Worm (Caenorhabditis elegans): ENCODE results near the gene glb-1.

- TF ChIP-seq him-1 (tag; optimal IDR thresholded peaks at IDR 0.05), result no peak
- no peak for TF ChIP-seq dao-5 (tag; optimal IDR thresholded peaks at IDR 0.05)
- TF ChIP-seq W03F9.2 (tag; optimal IDR thresholded peaks at IDR 0.05), result no peak
Measured at ce11 chrIII:8885150-8885549, 37.9 kb downstream of the glb-1 start, which contains the start of gene svop-1.

Data from whole organism, L4/young adult.